Fruit fly (Drosophila melanogaster) whole organism, embryonic: ENCODE data around the gene CG10345.

ENCODE experiments used
- Awh ChIP-seq: fragments of 200-800 bp; sonication (Bioruptor generic); IDR thresholded peaks from 2 replicates; pipeline ENCODE4, ENCODE4 v1.3.6; 2022; ENCODE audit warnings: missing biosample characterization, missing genetic modification characterization
- CG1024 ChIP-seq: fragments of 200-800 bp; sonication (Bioruptor generic); IDR thresholded peaks from 2 replicates; pipeline ENCODE4 v1.3.6; 2022; ENCODE audit warnings: missing biosample characterization, missing genetic modification characterization
- CG10543 ChIP-seq: fragments of 200-800 bp; sonication (Bioruptor generic); optimal IDR thresholded peaks from 3 replicates; lab custom pipeline; 2017; ENCODE audit warnings: missing biosample characterization, mild to moderate bottlenecking, missing genetic modification characterization, moderate library complexity
- CG11695 ChIP-seq: fragments of 200-800 bp; sonication (Bioruptor generic); IDR thresholded peaks from 3 replicates; pipeline ENCODE4 v1.3.6; 2022; ENCODE audit warnings: missing biosample characterization, missing genetic modification characterization
- CG17361 ChIP-seq: fragments of 200-800 bp; sonication (Bioruptor generic); IDR thresholded peaks from 3 replicates; pipeline ENCODE4 v1.3.6; 2022; ENCODE audit warnings: missing biosample characterization, missing genetic modification characterization
- CG31224 ChIP-seq: fragments of 200-800 bp; sonication (Bioruptor generic); IDR thresholded peaks from 2 replicates; pipeline ENCODE4 v1.3.6; 2022; ENCODE audit warnings: missing biosample characterization, missing genetic modification characterization
- CG5245 ChIP-seq: fragments of 200-800 bp; sonication (Bioruptor generic); optimal IDR thresholded peaks from 3 replicates; lab custom pipeline; 2016; ENCODE audit warnings: missing biosample characterization, missing genetic modification characterization
- CG5953 ChIP-seq: fragments of 200-800 bp; sonication (Bioruptor generic); IDR thresholded peaks from 2 replicates; pipeline ENCODE4 v1.3.6; 2022; ENCODE audit warnings: missing biosample characterization, missing genetic modification characterization
- CG7963 ChIP-seq: fragments of 200-800 bp; sonication (Bioruptor generic); IDR thresholded peaks from 3 replicates; pipeline ENCODE4 v1.3.6; 2022; ENCODE audit warnings: missing biosample characterization, missing genetic modification characterization; ENCODE audit not compliant: partially characterized antibody
- CG8478 ChIP-seq: fragments of >200 bp; optimal IDR thresholded peaks from 2 replicates; lab custom pipeline; 2018
- D ChIP-seq, 2 experiments: fragments of 200-800 bp in 1 of 2; fragments of >200 bp in 1 of 2; sonication (Bioruptor generic) in 1 of 2; optimal IDR thresholded peaks; 2 replicates in 1 of 2; 3 replicates in 1 of 2; lab custom pipeline; 2017; ENCODE audit warnings: mild to moderate bottlenecking in 1 of 2, missing biosample characterization in 1 of 2, missing genetic modification characterization in 1 of 2, missing genetic modification reagents in 1 of 2
- Dref ChIP-seq: fragments of 200-800 bp; sonication (Bioruptor generic); IDR thresholded peaks from 2 replicates; pipeline ENCODE4 v1.3.6; 2022; ENCODE audit warnings: missing biosample characterization, missing genetic modification characterization
- E2f2 ChIP-seq: fragments of 200-800 bp; sonication (Bioruptor generic); IDR thresholded peaks from 2 replicates; pipeline ENCODE4 v1.3.6; 2022; ENCODE audit warnings: missing biosample characterization, missing genetic modification characterization
- Elba2 ChIP-seq: fragments of 200-800 bp; sonication (Bioruptor generic); optimal IDR thresholded peaks from 3 replicates; lab custom pipeline; 2016; ENCODE audit warnings: missing biosample characterization, missing genetic modification characterization
- MBD-R2 ChIP-seq: fragments of 200-800 bp; sonication (Bioruptor generic); IDR thresholded peaks from 2 replicates; pipeline ENCODE4 v1.3.6; 2022; ENCODE audit warnings: missing biosample characterization, missing genetic modification characterization
- Ssrp ChIP-seq: fragments of 200-800 bp; sonication (Bioruptor generic); optimal IDR thresholded peaks from 2 replicates; lab custom pipeline; 2018; ENCODE audit warnings: missing biosample characterization, mild to moderate bottlenecking, missing genetic modification characterization, moderate library complexity
- Stat92E ChIP-seq, 3 experiments: fragments of >200 bp in 2 of 3; fragments of 200-800 bp in 1 of 3; sonication (Bioruptor generic) in 1 of 3; optimal IDR thresholded peaks; 2 replicates each; lab custom pipeline; 2017 to 2019; ENCODE audit warnings: missing biosample characterization in 3 of 3, missing genetic modification characterization in 3 of 3, mild to moderate bottlenecking in 1 of 3, moderate library complexity in 1 of 3
- Tbp ChIP-seq: fragments of >200 bp; optimal IDR thresholded peaks from 2 replicates; lab custom pipeline; 2018; ENCODE audit warnings: missing biosample characterization, missing genetic modification characterization
- YL-1 ChIP-seq: fragments of 200-800 bp; sonication (Bioruptor generic); optimal IDR thresholded peaks from 3 replicates; lab custom pipeline; 2017; ENCODE audit warnings: missing biosample characterization, mild to moderate bottlenecking, missing genetic modification characterization
- ac ChIP-seq: fragments of 200-800 bp; sonication (Bioruptor generic); optimal IDR thresholded peaks from 3 replicates; lab custom pipeline; 2017; ENCODE audit warnings: missing biosample characterization, mild to moderate bottlenecking, missing genetic modification characterization
- ato ChIP-seq: fragments of 200-800 bp; sonication (Bioruptor generic); IDR thresholded peaks from 2 replicates; pipeline ENCODE4 v1.3.6; 2022; ENCODE audit warnings: missing biosample characterization, missing genetic modification characterization; ENCODE audit not compliant: partially characterized antibody
- bcd ChIP-seq: fragments of 200-800 bp; sonication (Bioruptor generic); optimal IDR thresholded peaks from 2 replicates; lab custom pipeline; 2017; ENCODE audit warnings: missing biosample characterization, mild to moderate bottlenecking, missing genetic modification characterization
- crp ChIP-seq, 2 experiments: fragments of 200-800 bp; sonication (Bioruptor generic); optimal IDR thresholded peaks; 2 replicates in 1 of 2; 3 replicates in 1 of 2; lab custom pipeline; 2017; ENCODE audit warnings: missing biosample characterization in 2 of 2, missing genetic modification characterization in 2 of 2, mild to moderate bottlenecking in 1 of 2, moderate library complexity in 1 of 2
- dmrt99B ChIP-seq: fragments of 200-800 bp; sonication (Bioruptor generic); optimal IDR thresholded peaks from 2 replicates; lab custom pipeline; 2018; ENCODE audit warnings: missing biosample characterization, mild to moderate bottlenecking, missing genetic modification characterization, moderate library complexity
- emc ChIP-seq: fragments of 200-800 bp; sonication (Bioruptor generic); optimal IDR thresholded peaks from 2 replicates; lab custom pipeline; 2016; ENCODE audit warnings: missing biosample characterization, missing genetic modification characterization
- eve ChIP-seq, 2 experiments: fragments of >200 bp; optimal IDR thresholded peaks; 2 replicates each; lab custom pipeline; 2017; ENCODE audit warnings: missing biosample characterization in 2 of 2, missing genetic modification characterization in 2 of 2
- fd102C ChIP-seq: fragments of 200-800 bp; sonication (Bioruptor generic); optimal IDR thresholded peaks from 2 replicates; lab custom pipeline; 2018; ENCODE audit warnings: missing biosample characterization, mild to moderate bottlenecking, missing genetic modification characterization, moderate library complexity
- ham ChIP-seq: fragments of 200-800 bp; sonication (Bioruptor generic); IDR thresholded peaks from 2 replicates; pipeline ENCODE4 v1.3.6; 2022; ENCODE audit warnings: missing biosample characterization, missing genetic modification characterization
- jing ChIP-seq: fragments of 200-800 bp; sonication (Bioruptor generic); optimal IDR thresholded peaks from 2 replicates; lab custom pipeline; 2018; ENCODE audit warnings: missing biosample characterization, mild to moderate bottlenecking, missing genetic modification characterization
- klu ChIP-seq: fragments of 200-800 bp; sonication (Bioruptor generic); IDR thresholded peaks from 2 replicates; pipeline ENCODE4 v1.3.6; 2022; ENCODE audit warnings: missing biosample characterization, missing genetic modification characterization
- knrl ChIP-seq: fragments of 200-800 bp; sonication (Bioruptor generic); IDR thresholded peaks from 3 replicates; pipeline ENCODE4 v1.3.6; 2022; ENCODE audit warnings: missing biosample characterization, missing genetic modification characterization; ENCODE audit not compliant: partially characterized antibody
- lab ChIP-seq: fragments of 200-800 bp; sonication (Bioruptor generic); optimal IDR thresholded peaks from 3 replicates; lab custom pipeline; 2017; ENCODE audit warnings: missing biosample characterization, missing genetic modification characterization, mild to moderate bottlenecking, moderate library complexity, missing genetic modification reagents
- mam ChIP-seq: fragments of 200-800 bp; sonication (Bioruptor generic); optimal IDR thresholded peaks from 3 replicates; lab custom pipeline; 2016; ENCODE audit warnings: missing biosample characterization, missing genetic modification characterization
- nerfin-1 ChIP-seq: fragments of 200-800 bp; sonication (Bioruptor generic); optimal IDR thresholded peaks from 3 replicates; lab custom pipeline; 2019; ENCODE audit warnings: missing biosample characterization, mild to moderate bottlenecking, missing genetic modification characterization, moderate library complexity
- pho ChIP-seq: fragments of 200-800 bp; sonication (Bioruptor generic); optimal IDR thresholded peaks from 2 replicates; lab custom pipeline; 2016; ENCODE audit warnings: missing biosample characterization, missing genetic modification characterization
- pnt ChIP-seq: fragments of 200-800 bp; sonication (Bioruptor generic); optimal IDR thresholded peaks from 3 replicates; lab custom pipeline; 2016; ENCODE audit warnings: missing biosample characterization, missing genetic modification characterization
- psq ChIP-seq: fragments of 200-800 bp; sonication (Bioruptor generic); optimal IDR thresholded peaks from 2 replicates; lab custom pipeline; 2017; ENCODE audit warnings: missing biosample characterization, missing genetic modification characterization
- ro ChIP-seq: fragments of 200-800 bp; sonication (Bioruptor generic); IDR thresholded peaks from 2 replicates; pipeline ENCODE4 v1.3.6; 2022; ENCODE audit warnings: missing biosample characterization, missing genetic modification characterization
- row ChIP-seq: fragments of 200-800 bp; sonication (Bioruptor generic); IDR thresholded peaks from 3 replicates; pipeline ENCODE4 v1.3.6; 2022; ENCODE audit warnings: missing biosample characterization, missing genetic modification characterization
- salm ChIP-seq: fragments of 200-800 bp; sonication (Bioruptor generic); optimal IDR thresholded peaks from 2 replicates; lab custom pipeline; 2018; ENCODE audit warnings: missing biosample characterization, mild to moderate bottlenecking, missing genetic modification characterization
- sc ChIP-seq, 3 experiments: fragments of >200 bp in 2 of 3; fragments of 200-800 bp in 1 of 3; sonication (Bioruptor generic) in 1 of 3; optimal IDR thresholded peaks; 2 replicates in 2 of 3; 3 replicates in 1 of 3; lab custom pipeline; 2017; ENCODE audit warnings: mild to moderate bottlenecking in 1 of 3, missing biosample characterization in 1 of 3, missing genetic modification characterization in 1 of 3, missing genetic modification reagents in 1 of 3
- sob ChIP-seq: fragments of 200-800 bp; sonication (Bioruptor generic); IDR thresholded peaks from 2 replicates; pipeline ENCODE4 v1.3.6; 2022; ENCODE audit warnings: missing biosample characterization, missing genetic modification characterization
- sqz ChIP-seq: fragments of 200-800 bp; sonication (Bioruptor generic); optimal IDR thresholded peaks from 3 replicates; lab custom pipeline; 2018; ENCODE audit warnings: missing biosample characterization, mild to moderate bottlenecking, missing genetic modification characterization
- sr ChIP-seq: fragments of 200-800 bp; sonication (Bioruptor generic); IDR thresholded peaks from 3 replicates; pipeline ENCODE4 v1.3.6; 2022; ENCODE audit warnings: missing biosample characterization, missing genetic modification characterization
- tin ChIP-seq: fragments of 200-800 bp; sonication (Bioruptor generic); optimal IDR thresholded peaks from 3 replicates; lab custom pipeline; 2016; ENCODE audit warnings: missing biosample characterization, missing genetic modification characterization
- unc-4 ChIP-seq: fragments of 200-800 bp; sonication (Bioruptor generic); IDR thresholded peaks from 2 replicates; pipeline ENCODE4 v1.3.6; 2022; ENCODE audit warnings: missing biosample characterization, missing genetic modification characterization; ENCODE audit not compliant: partially characterized antibody
- vnd ChIP-seq: fragments of 200-800 bp; sonication (Bioruptor generic); IDR thresholded peaks from 3 replicates; pipeline ENCODE4 v1.3.6; 2022; ENCODE audit warnings: missing biosample characterization, missing genetic modification characterization; ENCODE audit not compliant: partially characterized antibody
- zf30C ChIP-seq: fragments of 200-800 bp; sonication (Bioruptor generic); optimal IDR thresholded peaks from 3 replicates; lab custom pipeline; 2018; ENCODE audit warnings: missing biosample characterization, mild to moderate bottlenecking, missing genetic modification characterization

The CG10345 gene

DNA sequence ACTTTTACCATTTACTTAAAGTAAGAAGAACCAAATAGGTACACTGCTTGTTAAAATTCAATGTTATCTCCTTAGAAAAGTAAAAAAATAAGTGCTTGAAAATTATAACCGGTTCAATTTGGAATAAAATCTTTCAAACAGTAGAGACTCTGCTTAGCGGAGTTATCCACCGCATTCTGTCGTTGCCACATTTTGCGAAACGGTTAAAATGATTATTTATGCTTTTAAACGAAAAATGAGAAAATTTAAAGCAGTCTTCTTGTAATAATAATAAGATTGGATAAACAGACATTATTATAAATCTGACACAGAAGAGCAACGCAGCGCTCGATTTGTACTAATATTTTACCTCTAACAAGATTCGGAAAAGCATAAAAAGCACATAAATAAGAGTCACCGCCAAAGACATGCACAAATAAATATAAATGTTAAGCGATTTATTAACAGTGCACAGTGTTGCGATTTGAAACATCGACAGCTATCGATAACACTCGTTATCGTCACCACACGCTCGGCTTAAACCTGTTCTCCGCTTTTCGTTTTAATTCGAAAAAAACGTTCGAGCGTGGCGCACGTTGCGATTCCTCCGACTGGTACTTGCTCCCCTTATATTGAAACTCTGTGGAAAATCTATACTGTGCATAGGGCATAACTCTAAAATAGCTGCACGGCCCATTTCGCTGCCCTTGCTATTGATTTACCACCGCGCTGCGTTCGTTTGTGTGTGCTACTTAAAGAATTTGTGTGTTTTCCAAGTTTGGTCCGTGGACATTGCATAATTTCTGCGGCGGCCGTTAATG lies 20.3 kb upstream of the CG10345 start, which contains the start of gene Fas1 (continued):
- TF ChIP-seq row (GFP tag; lab: Robert Waterston, UW), result peak; percentile 19; the same call in 1 of the 3 replicates
- no peak for TF ChIP-seq mam (GFP tag; lab: Kevin White, UChicago)
- peak in 1 of 3 experiments; percentile 95 for TF ChIP-seq Stat92E (GFP tag; optimal IDR thresholded peaks at IDR 0.05; lab: Kevin White, UChicago)
- TF ChIP-seq psq (GFP tag; lab: Kevin White, UChicago), result no peak
- no peak for TF ChIP-seq CG1024
- TF ChIP-seq nerfin-1 (tag; lab: Kevin White, UChicago), result peak; percentile 60
- no peak for TF ChIP-seq pho (GFP tag; lab: Kevin White, UChicago)
- peak; percentile 74 for TF ChIP-seq Dref
- TF ChIP-seq Elba2 (GFP tag; lab: Kevin White, UChicago), result no peak
- TF ChIP-seq CG11695, result no peak
- TF ChIP-seq ac (GFP tag; lab: Kevin White, UChicago), result no peak
- TF ChIP-seq CG7963, result peak; percentile 70
- no peak for TF ChIP-seq klu (GFP tag; lab: Robert Waterston, UW)
- no peak for TF ChIP-seq CG17361
- no peak for TF ChIP-seq CG5245 (GFP tag; lab: Kevin White, UChicago)
- no peak for TF ChIP-seq Ssrp (tag; lab: Kevin White, UChicago)
- TF ChIP-seq lab, result no peak
- TF ChIP-seq CG10543 (GFP tag; lab: Kevin White, UChicago), result peak; percentile 26
- peak; percentile 52; the same call in 1 of the 3 replicates for TF ChIP-seq knrl
- TF ChIP-seq vnd, result no peak; the same call in 2 of the 3 replicates
- no peak for TF ChIP-seq sob (GFP tag; lab: Robert Waterston, UW)
- peak; percentile 77 for TF ChIP-seq sqz (GFP tag; lab: Kevin White, UChicago)
- no peak for TF ChIP-seq pnt (GFP tag; lab: Kevin White, UChicago)
- TF ChIP-seq emc (GFP tag; lab: Kevin White, UChicago), result no peak
- no peak for TF ChIP-seq salm
- TF ChIP-seq sr, result 0 out of 3 replicates have a peak, but pooled peaks have one; percentile 4
- no peak for TF ChIP-seq CG8478 (lab: Kevin White, UChicago)
- TF ChIP-seq Tbp (GFP tag; lab: Kevin White, UChicago), result no peak
- TF ChIP-seq zf30C, result peak; percentile 41
- peak; percentile 78 for TF ChIP-seq E2f2 (GFP tag; lab: Robert Waterston, UW)
- no peak for TF ChIP-seq sc (optimal IDR thresholded peaks at IDR 0.05; lab: Kevin White, UChicago)
- TF ChIP-seq sc (GFP tag; optimal IDR thresholded peaks at IDR 0.05; lab: Kevin White, UChicago), result no peak
- TF ChIP-seq D (optimal IDR thresholded peaks at IDR 0.05; lab: Kevin White, UChicago), result no peak
- no peak for TF ChIP-seq D (GFP tag; optimal IDR thresholded peaks at IDR 0.05; lab: Kevin White, UChicago)
- TF ChIP-seq YL-1, result peak; percentile 72
- TF ChIP-seq ro (GFP tag; lab: Robert Waterston, UW), result no peak
- no peak for TF ChIP-seq ham (GFP tag; lab: Robert Waterston, UW)
- no peak for TF ChIP-seq eve (GFP tag; optimal IDR thresholded peaks at IDR 0.05; lab: Kevin White, UChicago)
- TF ChIP-seq ato (GFP tag; lab: Robert Waterston, UW), result peak; percentile 69; the same call in 1 of the 2 replicates
- no peak for TF ChIP-seq crp (GFP tag; optimal IDR thresholded peaks at IDR 0.05; lab: Kevin White, UChicago)
- TF ChIP-seq Awh, result no peak
- TF ChIP-seq CG5953 (GFP tag; lab: Robert Waterston, UW), result no peak
- TF ChIP-seq unc-4, result peak; percentile 74
- no peak for TF ChIP-seq tin (GFP tag; lab: Kevin White, UChicago)
- TF ChIP-seq fd102C (GFP tag; lab: Kevin White, UChicago), result no peak
- TF ChIP-seq bcd (GFP tag; lab: Kevin White, UChicago), result no peak
- no peak for TF ChIP-seq jing
- TF ChIP-seq MBD-R2 (GFP tag; lab: Robert Waterston, UW), result peak; percentile 41
- no peak for TF ChIP-seq CG31224 (GFP tag; lab: Robert Waterston, UW)
- no peak for TF ChIP-seq dmrt99B
